Worm (Caenorhabditis elegans): ENCODE results near the gene nlp-76.

Gene nlp-76

DNA sequence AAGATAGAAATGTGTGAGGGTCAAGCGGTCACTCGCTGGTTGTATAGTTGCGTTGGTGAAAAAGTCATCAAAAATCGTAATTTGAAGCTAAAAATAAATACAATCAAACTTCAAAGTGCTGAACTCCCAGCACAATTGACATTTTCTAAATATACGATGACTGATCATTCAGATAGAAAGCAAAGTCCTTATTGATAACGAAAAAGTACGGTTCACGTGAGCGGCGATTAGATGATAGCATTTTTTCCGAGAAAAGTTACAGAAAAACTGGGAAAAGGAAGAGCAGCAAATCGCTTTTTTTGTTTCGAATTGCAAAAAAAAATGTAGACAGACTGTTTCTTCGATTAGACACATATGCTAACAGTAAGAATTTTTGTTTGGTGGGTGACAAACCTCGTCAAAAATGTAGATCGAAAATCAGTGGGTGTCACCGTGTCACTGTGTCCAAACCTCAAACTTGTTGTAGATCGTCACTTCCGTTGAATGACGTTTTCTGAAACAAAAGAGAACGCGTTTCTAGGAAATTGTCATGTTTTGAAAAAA lies 29.8 kb downstream of the nlp-76 start, which contains the start of gene ivns-1:
Gene ivns-1, minus strand, starts transcription at position 493 of the 543 bp plus-strand sequence.
- no peak for TF ChIP-seq elt-1 (tag; optimal IDR thresholded peaks at IDR 0.05; ENCODE audit: borderline replicate concordance, insufficient read depth)
- no peak for TF ChIP-seq ceh-39 (tag; optimal IDR thresholded peaks at IDR 0.05)

DNA sequence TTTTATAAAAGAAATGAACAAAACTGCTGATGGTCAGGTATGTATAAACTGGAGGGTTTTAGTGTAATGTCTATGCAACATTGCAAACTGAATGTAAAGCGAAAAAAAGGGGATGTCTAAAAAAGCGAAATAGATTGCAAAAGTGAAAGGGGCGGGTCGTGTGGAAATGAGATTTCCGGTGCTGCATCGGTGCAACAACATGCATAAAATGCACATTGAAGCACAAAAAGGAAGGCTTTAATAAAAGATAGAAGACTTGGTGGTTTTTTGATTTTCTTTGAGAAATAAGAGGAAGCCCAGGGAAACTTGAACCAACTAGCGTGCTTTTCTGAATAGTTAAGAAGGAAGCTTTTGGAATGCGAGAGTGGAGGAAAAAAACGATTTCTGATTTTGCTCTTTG lies 31.0 kb downstream of the nlp-76 start:
- TF ChIP-seq snpc-4 (tag; optimal IDR thresholded peaks at IDR 0.05) = no peak
- TF ChIP-seq nhr-237 (tag; optimal IDR thresholded peaks at IDR 0.05) = no peak
- TF ChIP-seq ces-1 (GFP tag; optimal IDR thresholded peaks at IDR 0.05) = peak; percentile 63
- TF ChIP-seq drap-1 (GFP tag; optimal IDR thresholded peaks at IDR 0.05) = no peak

DNA sequence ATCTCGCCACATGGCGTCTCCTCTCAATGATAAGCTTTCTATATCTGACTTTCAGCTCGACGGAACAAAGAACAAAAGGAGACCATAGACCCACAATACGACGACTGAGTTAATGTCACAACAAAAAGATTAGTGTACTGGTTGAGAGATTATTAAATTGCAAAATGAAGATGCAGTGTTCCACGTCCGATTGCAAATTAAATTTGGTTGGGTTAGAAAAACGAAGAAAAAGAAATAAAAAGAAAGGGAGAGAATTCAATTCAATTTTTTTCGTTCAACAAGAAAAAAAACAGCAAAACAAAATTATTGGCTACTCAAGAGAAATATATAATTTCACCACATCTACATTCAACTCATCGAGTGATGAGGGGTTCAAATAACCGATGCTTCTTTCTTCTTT lies 32.3 kb downstream of the nlp-76 start:
- TF ChIP-seq zip-8 (tag; optimal IDR thresholded peaks at IDR 0.05) (no peak), ces-1 (GFP tag; optimal IDR thresholded peaks at IDR 0.05) (peak; percentile 54)

DNA sequence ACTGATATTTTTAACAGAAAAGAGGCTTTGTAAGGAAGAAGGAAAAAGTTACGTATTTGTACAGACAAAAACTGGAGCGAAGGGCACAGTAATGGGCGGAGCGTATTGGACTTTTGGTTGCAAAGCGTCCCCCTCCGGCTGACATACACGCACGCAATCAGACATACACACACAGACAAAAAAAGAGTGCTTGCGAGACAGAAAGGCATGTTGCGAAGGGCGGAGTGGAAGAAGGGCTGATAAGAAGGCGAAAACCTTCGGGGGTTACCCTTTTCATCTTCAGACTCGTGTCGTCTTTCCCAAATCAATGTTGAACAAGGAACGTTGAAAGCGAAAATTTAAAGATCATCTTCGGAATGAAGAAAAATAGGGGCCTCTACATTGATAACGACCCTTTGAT lies 33.1 kb downstream of the nlp-76 start:
- no peak for TF ChIP-seq pha-4 (tag; optimal IDR thresholded peaks at IDR 0.05)
- TF ChIP-seq unc-120 (tag; optimal IDR thresholded peaks at IDR 0.05; ENCODE audit: poor library complexity, severe bottlenecking) = no peak
- TF ChIP-seq M03D4.4 (tag; optimal IDR thresholded peaks at IDR 0.05) = no peak
- no peak for TF ChIP-seq lin-32 (GFP tag; optimal IDR thresholded peaks at IDR 0.05)
- no peak for TF ChIP-seq nhr-28 (tag; optimal IDR thresholded peaks at IDR 0.05)
- no peak for TF ChIP-seq ztf-11 (tag; optimal IDR thresholded peaks at IDR 0.05)
- no peak for TF ChIP-seq elt-1 (tag; optimal IDR thresholded peaks at IDR 0.05; ENCODE audit: borderline replicate concordance, insufficient read depth)
- TF ChIP-seq zip-8 (tag; optimal IDR thresholded peaks at IDR 0.05) = no peak
- no peak for TF ChIP-seq drap-1 (GFP tag; optimal IDR thresholded peaks at IDR 0.05)
- no peak for TF ChIP-seq mep-1 (tag; optimal IDR thresholded peaks at IDR 0.05)
- TF ChIP-seq ham-2 (GFP tag; optimal IDR thresholded peaks at IDR 0.05) = no peak
- no peak for TF ChIP-seq ces-1 (GFP tag; optimal IDR thresholded peaks at IDR 0.05)
- TF ChIP-seq ceh-43 (GFP tag; optimal IDR thresholded peaks at IDR 0.05) = no peak
- TF ChIP-seq hlh-1 (tag; optimal IDR thresholded peaks at IDR 0.05) = no peak
- TF ChIP-seq sem-2 (GFP tag; optimal IDR thresholded peaks at IDR 0.05) = no peak

DNA sequence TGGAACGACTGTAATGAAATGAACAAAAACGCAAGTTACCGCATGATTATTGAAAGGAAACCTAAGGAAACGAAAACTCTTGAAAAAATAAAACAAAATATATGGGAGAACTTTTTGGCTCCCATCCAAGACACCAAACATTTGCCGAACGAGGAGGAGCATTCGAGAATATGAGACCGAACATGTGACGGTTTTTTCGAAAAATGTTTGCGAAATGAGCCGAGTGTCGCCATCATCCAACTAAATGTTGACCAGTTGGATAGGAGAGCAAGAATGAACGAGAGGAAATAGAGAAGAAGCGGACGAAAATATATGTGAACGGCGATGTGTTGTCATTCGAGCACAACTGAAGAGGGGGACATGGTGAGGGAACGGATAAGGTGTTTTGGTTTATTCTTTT lies 33.7 kb downstream of the nlp-76 start:
- no peak for TF ChIP-seq ceh-39 (tag; optimal IDR thresholded peaks at IDR 0.05)
- TF ChIP-seq blmp-1 (tag; optimal IDR thresholded peaks at IDR 0.05) = no peak
- TF ChIP-seq nhr-12 (tag; optimal IDR thresholded peaks at IDR 0.05) = no peak

DNA sequence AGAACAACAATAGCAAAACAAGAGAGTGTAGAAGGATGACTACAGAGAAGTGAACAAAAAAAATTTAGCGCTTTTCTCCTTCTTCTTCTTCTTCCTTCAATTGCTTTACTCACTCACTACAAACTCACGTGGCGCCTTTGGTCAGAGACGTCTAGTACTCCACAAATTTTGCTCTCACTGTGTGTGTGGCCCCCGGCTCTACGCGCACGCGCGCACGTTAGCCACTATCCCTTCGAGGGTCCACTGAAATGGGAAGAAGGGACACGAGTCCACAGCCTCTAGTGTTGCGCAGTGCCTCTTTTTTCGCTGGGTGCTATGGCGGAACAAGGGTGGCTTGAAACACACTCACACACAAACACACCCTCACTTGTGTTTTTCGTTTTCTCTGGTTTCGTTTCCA lies 34.4 kb downstream of the nlp-76 start:
- TF ChIP-seq sem-2 (GFP tag; optimal IDR thresholded peaks at IDR 0.05) (peak; percentile 9), mls-2 (tag; optimal IDR thresholded peaks at IDR 0.05) (peak; percentile 16), M03D4.4 (tag; optimal IDR thresholded peaks at IDR 0.05) (peak; percentile 8), sptf-1 (tag; optimal IDR thresholded peaks at IDR 0.05) (peak; percentile 38), elt-1 (tag; optimal IDR thresholded peaks at IDR 0.05; ENCODE audit: borderline replicate concordance, insufficient read depth) (no peak), ces-1 (GFP tag; optimal IDR thresholded peaks at IDR 0.05) (peak; percentile 66)

DNA sequence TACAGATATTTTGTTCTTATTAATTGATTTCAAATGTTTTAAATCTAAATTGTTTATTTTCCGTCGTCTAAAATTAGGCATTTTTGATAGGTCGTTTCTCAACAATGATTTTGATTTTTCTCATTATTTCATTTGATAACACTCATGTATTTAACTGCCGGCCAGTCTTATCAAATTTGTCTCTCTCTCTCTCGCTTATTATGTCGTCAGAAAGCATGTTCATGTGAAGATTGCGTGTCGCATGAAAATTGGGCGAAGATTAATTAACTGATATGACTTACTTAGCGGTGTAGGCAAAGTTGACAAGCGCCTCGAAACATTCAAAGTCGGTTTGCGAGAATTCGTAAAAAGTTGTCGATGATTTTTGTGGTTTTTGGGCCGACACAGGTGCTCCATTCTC lies 35.9 kb downstream of the nlp-76 start:
- TF ChIP-seq zip-8 (tag; optimal IDR thresholded peaks at IDR 0.05) (no peak), nhr-2 (tag; optimal IDR thresholded peaks at IDR 0.05) (no peak), lsy-2 (tag; optimal IDR thresholded peaks at IDR 0.05) (no peak), lin-32 (GFP tag; optimal IDR thresholded peaks at IDR 0.05) (no peak)

DNA sequence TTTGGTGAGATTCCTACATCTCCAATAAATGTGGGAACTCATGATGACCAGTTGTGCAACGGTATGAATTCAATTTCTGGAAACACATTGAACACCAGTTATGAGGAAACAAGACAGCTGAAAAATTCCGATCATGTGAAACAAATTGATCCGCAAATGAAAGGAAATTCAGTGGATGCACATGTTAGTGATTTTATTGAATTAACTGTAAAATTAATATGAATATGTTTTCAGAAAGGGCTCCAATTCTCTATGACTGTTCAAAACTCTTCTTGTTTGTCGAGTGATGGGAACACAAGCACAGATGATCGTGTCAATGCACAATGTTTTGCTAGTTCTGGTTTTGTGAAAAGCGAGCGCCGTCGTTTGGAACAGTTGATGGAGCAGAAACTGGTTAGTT lies 43.4 kb downstream of the nlp-76 start:
- no peak for TF ChIP-seq drap-1 (GFP tag; optimal IDR thresholded peaks at IDR 0.05)
- TF ChIP-seq unc-62 (GFP tag; optimal IDR thresholded peaks at IDR 0.05) = no peak
- TF ChIP-seq elt-1 (tag; optimal IDR thresholded peaks at IDR 0.05; ENCODE audit: borderline replicate concordance, insufficient read depth) = no peak

All from whole organism, mixed stage, embryonic.